Worm (Caenorhabditis elegans) whole organism, L2 larva: ENCODE results near the gene C14C6.2.

ENCODE experiments used
- C34F6.9 ChIP-seq: fragments of 150-350 bp; optimal IDR thresholded peaks from 2 replicates; lab custom pipeline; 2014; ENCODE audit warnings: missing biosample characterization, missing genetic modification characterization
- R02D3.7 ChIP-seq: fragments of 150-350 bp; optimal IDR thresholded peaks from 2 replicates; lab custom pipeline; 2014; ENCODE audit warnings: missing biosample characterization, missing genetic modification characterization
- Y55F3AM.14 ChIP-seq: fragments of 200-800 bp; sonication (Bioruptor generic); optimal IDR thresholded peaks from 2 replicates; lab custom pipeline; 2018; ENCODE audit warnings: mild to moderate bottlenecking, missing genetic modification characterization, missing compliant biosample characterization
- ZK546.5 ChIP-seq: sonication (generic microtip); optimal IDR thresholded peaks from 2 replicates; lab custom pipeline; 2017; ENCODE audit warnings: missing biosample characterization, missing genetic modification characterization
- ama-1 ChIP-seq: fragments of 150-350 bp; optimal IDR thresholded peaks from 2 replicates; lab custom pipeline; 2018; ENCODE audit warnings: inconsistent platforms
- blmp-1 ChIP-seq: sonication (generic microtip); optimal IDR thresholded peaks from 2 replicates; lab custom pipeline; 2017; ENCODE audit warnings: missing genetic modification characterization, mild to moderate bottlenecking, missing compliant biosample characterization, antibody characterized with exemption, moderate library complexity; ENCODE audit not compliant: insufficient read depth
- ceh-16 ChIP-seq: fragments of 150-350 bp; optimal IDR thresholded peaks from 2 replicates; lab custom pipeline; 2014; ENCODE audit warnings: missing biosample characterization, missing genetic modification characterization
- ceh-82 ChIP-seq: fragments of 150-350 bp; optimal IDR thresholded peaks from 2 replicates; lab custom pipeline; 2014; ENCODE audit warnings: missing biosample characterization, missing genetic modification characterization
- crh-2 ChIP-seq: sonication (generic microtip); optimal IDR thresholded peaks from 2 replicates; lab custom pipeline; 2017; ENCODE audit warnings: missing biosample characterization, missing genetic modification characterization
- dmd-4 ChIP-seq: sonication (generic microtip); optimal IDR thresholded peaks from 2 replicates; lab custom pipeline; 2017; ENCODE audit warnings: missing biosample characterization, missing genetic modification characterization
- egl-27 ChIP-seq: sonication (generic microtip); optimal IDR thresholded peaks from 3 replicates; lab custom pipeline; 2017; ENCODE audit warnings: missing biosample characterization, missing genetic modification reagents, missing genetic modification characterization
- fos-1 ChIP-seq: fragments of 150-350 bp; optimal IDR thresholded peaks from 2 replicates; lab custom pipeline; 2014; ENCODE audit warnings: missing biosample characterization, missing genetic modification characterization
- gmeb-1 ChIP-seq: fragments of 150-350 bp; optimal IDR thresholded peaks from 2 replicates; lab custom pipeline; 2014; ENCODE audit warnings: missing biosample characterization, missing genetic modification characterization
- lin-11 ChIP-seq: fragments of 150-350 bp; sonication (generic microtip); optimal IDR thresholded peaks from 2 replicates; lab custom pipeline; 2014; ENCODE audit warnings: missing biosample characterization, missing genetic modification characterization, inconsistent platforms, mixed read lengths
- lin-13 ChIP-seq: fragments of 150-350 bp; optimal IDR thresholded peaks from 2 replicates; lab custom pipeline; 2014; ENCODE audit warnings: missing biosample characterization, missing genetic modification reagents, missing genetic modification characterization
- lsy-2 ChIP-seq, 2 experiments: fragments of 150-350 bp in 1 of 2; sonication (generic microtip) in 1 of 2; optimal IDR thresholded peaks; 2 replicates each; lab custom pipeline; 2014 to 2017; ENCODE audit warnings: missing biosample characterization in 2 of 2, missing genetic modification characterization in 2 of 2
- mab-5 ChIP-seq: fragments of 150-350 bp; optimal IDR thresholded peaks from 2 replicates; lab custom pipeline; 2014; ENCODE audit warnings: missing biosample characterization, missing genetic modification characterization
- mdl-1 ChIP-seq, 2 experiments: fragments of 150-350 bp in 1 of 2; sonication (generic microtip) in 1 of 2; optimal IDR thresholded peaks; 2 replicates each; lab custom pipeline; 2017; ENCODE audit warnings: missing biosample characterization in 2 of 2, missing genetic modification characterization in 2 of 2
- nhr-10 ChIP-seq: sonication (generic microtip); optimal IDR thresholded peaks from 2 replicates; lab custom pipeline; 2017; ENCODE audit warnings: missing biosample characterization, missing genetic modification characterization
- nhr-11 ChIP-seq: fragments of 150-350 bp; optimal IDR thresholded peaks from 2 replicates; lab custom pipeline; 2014; ENCODE audit warnings: missing biosample characterization, missing genetic modification characterization
- nhr-129 ChIP-seq: fragments of 150-350 bp; optimal IDR thresholded peaks from 2 replicates; lab custom pipeline; 2014; ENCODE audit warnings: missing biosample characterization, missing genetic modification characterization
- nhr-21 ChIP-seq: fragments of 150-350 bp; optimal IDR thresholded peaks from 2 replicates; lab custom pipeline; 2014; ENCODE audit warnings: missing biosample characterization, missing genetic modification characterization
- nhr-23 ChIP-seq: fragments of 150-350 bp; optimal IDR thresholded peaks from 2 replicates; lab custom pipeline; 2014; ENCODE audit warnings: missing biosample characterization, missing genetic modification reagents, missing genetic modification characterization
- nhr-237 ChIP-seq: fragments of 150-350 bp; optimal IDR thresholded peaks from 2 replicates; lab custom pipeline; 2014; ENCODE audit warnings: missing biosample characterization, missing genetic modification characterization
- nhr-6 ChIP-seq: fragments of 150-350 bp; optimal IDR thresholded peaks from 2 replicates; lab custom pipeline; 2014; ENCODE audit warnings: missing biosample characterization, missing genetic modification characterization
- nhr-77 ChIP-seq: fragments of 150-350 bp; optimal IDR thresholded peaks from 2 replicates; lab custom pipeline; 2014; ENCODE audit warnings: missing biosample characterization, missing genetic modification characterization
- peb-1 ChIP-seq: fragments of 150-350 bp; optimal IDR thresholded peaks from 2 replicates; lab custom pipeline; 2014; ENCODE audit warnings: missing biosample characterization, missing genetic modification characterization
- sem-4 ChIP-seq: fragments of 150-350 bp; optimal IDR thresholded peaks from 2 replicates; lab custom pipeline; 2014; ENCODE audit warnings: missing biosample characterization, missing genetic modification reagents, missing genetic modification characterization
- skn-1 ChIP-seq: sonication (generic microtip); optimal IDR thresholded peaks from 2 replicates; lab custom pipeline; 2017; ENCODE audit warnings: missing biosample characterization, missing genetic modification characterization
- sma-3 ChIP-seq: sonication (generic microtip); optimal IDR thresholded peaks from 2 replicates; lab custom pipeline; 2016; ENCODE audit warnings: missing genetic modification reagents, missing genetic modification characterization, missing compliant biosample characterization
- sma-9 ChIP-seq, 2 experiments: fragments of 150-350 bp in 1 of 2; sonication (generic microtip) in 1 of 2; optimal IDR thresholded peaks; 2 replicates each; lab custom pipeline; 2014 to 2016; ENCODE audit warnings: missing genetic modification characterization in 2 of 2, mild to moderate bottlenecking in 1 of 2, missing biosample characterization in 1 of 2, missing compliant biosample characterization in 1 of 2, missing genetic modification reagents in 1 of 2, moderate library complexity in 1 of 2
- snpc-4 ChIP-seq: fragments of 150-350 bp; optimal IDR thresholded peaks from 2 replicates; lab custom pipeline; 2014; ENCODE audit warnings: missing biosample characterization, missing genetic modification characterization
- unc-39 ChIP-seq: fragments of 150-350 bp; optimal IDR thresholded peaks from 2 replicates; lab custom pipeline; 2014; ENCODE audit warnings: missing biosample characterization, missing genetic modification characterization
- zag-1 ChIP-seq: fragments of 150-350 bp; optimal IDR thresholded peaks from 2 replicates; lab custom pipeline; 2014; ENCODE audit warnings: missing biosample characterization, missing genetic modification characterization
- ztf-1 ChIP-seq: fragments of 200-800 bp; sonication (Bioruptor generic); conservative IDR thresholded peaks from 2 replicates; pipeline ENCODE4 v1.3.6; 2022; ENCODE audit warnings: missing genetic modification characterization, missing compliant biosample characterization
- ztf-11 ChIP-seq: sonication (generic microtip); optimal IDR thresholded peaks from 2 replicates; lab custom pipeline; 2017; ENCODE audit warnings: missing biosample characterization, missing genetic modification characterization

C14C6.2 gene

ce11 chrV:547980-548379 lies 15.0 kb upstream of the C14C6.2 start, which contains the start of gene C14C6.6:
Gene C14C6.6, minus strand, starts transcription at chrV:548080.
- TF ChIP-seq Y55F3AM.14 (GFP tag; lab: Kevin White, UChicago) = no peak
- TF ChIP-seq nhr-6 (tag; lab: Kevin White, UChicago) = no peak
- TF ChIP-seq dmd-4 (tag; lab: Kevin White, UChicago) = no peak
- no peak for TF ChIP-seq ceh-82 (tag; lab: Kevin White, UChicago)
- no peak for TF ChIP-seq nhr-237
- TF ChIP-seq lin-13 (GFP tag; lab: Kevin White, UChicago) = no peak
- TF ChIP-seq nhr-23 (tag; lab: Kevin White, UChicago) = no peak
- no peak for TF ChIP-seq skn-1 (tag; lab: Kevin White, UChicago)
- no peak for TF ChIP-seq zag-1 (tag; lab: Kevin White, UChicago)
- no peak for TF ChIP-seq nhr-77
- TF ChIP-seq sma-3 (GFP tag; lab: Kevin White, UChicago) = no peak
- no peak for TF ChIP-seq ZK546.5
- no peak for TF ChIP-seq nhr-10 (tag; lab: Kevin White, UChicago)
- TF ChIP-seq ztf-1 (GFP tag; lab: Robert Waterston, UW) = no peak
- no peak for TF ChIP-seq snpc-4 (tag; lab: Kevin White, UChicago)
- TF ChIP-seq mab-5 (tag; lab: Kevin White, UChicago) = no peak
- no peak for TF ChIP-seq nhr-21 (tag; lab: Kevin White, UChicago)
- no peak for TF ChIP-seq blmp-1 (tag; lab: Kevin White, UChicago)

- TF ChIP-seq ceh-82 (tag; lab: Kevin White, UChicago) (no peak), fos-1 (tag; lab: Kevin White, UChicago) (no peak), sma-9 (GFP tag; optimal IDR thresholded peaks at IDR 0.05; lab: Kevin White, UChicago) (no peak), sma-9 (tag; optimal IDR thresholded peaks at IDR 0.05; lab: Kevin White, UChicago) (no peak), ceh-16 (tag; lab: Kevin White, UChicago) (no peak), lin-13 (GFP tag; lab: Kevin White, UChicago) (no peak), lsy-2 (tag; optimal IDR thresholded peaks at IDR 0.05; lab: Kevin White, UChicago) (no peak), ama-1 (lab: Kevin White, UChicago) (no peak), nhr-10 (tag; lab: Kevin White, UChicago) (no peak), nhr-21 (tag; lab: Kevin White, UChicago) (no peak), zag-1 (tag; lab: Kevin White, UChicago) (no peak), peb-1 (tag; lab: Kevin White, UChicago) (no peak), snpc-4 (tag; lab: Kevin White, UChicago) (no peak), nhr-11 (no peak)
Observed at ce11 chrV:552406-552805, 10.5 kb upstream of the C14C6.2 start.

- no peak for TF ChIP-seq C34F6.9 (tag; lab: Kevin White, UChicago)
- TF ChIP-seq egl-27 (tag; lab: Kevin White, UChicago) = no peak
- TF ChIP-seq mdl-1 (tag; optimal IDR thresholded peaks at IDR 0.05; lab: Kevin White, UChicago) = no peak
- TF ChIP-seq crh-2 = no peak
- no peak for TF ChIP-seq nhr-21 (tag; lab: Kevin White, UChicago)
- no peak for TF ChIP-seq nhr-23 (tag; lab: Kevin White, UChicago)
- no peak for TF ChIP-seq snpc-4 (tag; lab: Kevin White, UChicago)
- TF ChIP-seq gmeb-1 (tag; lab: Kevin White, UChicago) = no peak
- TF ChIP-seq unc-39 (tag; lab: Kevin White, UChicago) = no peak
- TF ChIP-seq nhr-6 (tag; lab: Kevin White, UChicago) = no peak
- TF ChIP-seq lin-13 (GFP tag; lab: Kevin White, UChicago) = no peak
- TF ChIP-seq fos-1 (tag; lab: Kevin White, UChicago) = no peak
- TF ChIP-seq ztf-1 (GFP tag; lab: Robert Waterston, UW) = no peak
- no peak for TF ChIP-seq blmp-1 (tag; lab: Kevin White, UChicago)
Observed at ce11 chrV:553067-553466, 9.9 kb upstream of the C14C6.2 start, which contains the start of gene C14C6.8. Gene C14C6.8, minus strand, starts transcription at chrV:553167.

ce11 chrV:556055-556454 lies 6.9 kb upstream of the C14C6.2 start, which contains the start of gene srx-8:
Gene srx-8, minus strand, starts transcription at chrV:556155.
- no peak for TF ChIP-seq ztf-11
- no peak for TF ChIP-seq lsy-2 (tag; optimal IDR thresholded peaks at IDR 0.05; lab: Kevin White, UChicago)
- TF ChIP-seq lin-11 (tag; lab: Kevin White, UChicago) = no peak
- TF ChIP-seq Y55F3AM.14 (GFP tag; lab: Kevin White, UChicago) = no peak
- TF ChIP-seq mdl-1 (tag; optimal IDR thresholded peaks at IDR 0.05; lab: Kevin White, UChicago) = no peak
- no peak for TF ChIP-seq nhr-129 (tag; lab: Kevin White, UChicago)
- TF ChIP-seq nhr-77 = no peak
- no peak for TF ChIP-seq R02D3.7 (tag; lab: Kevin White, UChicago)
- TF ChIP-seq sem-4 (tag; lab: Kevin White, UChicago) = no peak
